Worm (Caenorhabditis elegans) whole organism, L4 larva: ENCODE data around the gene F18E9.7.

Experiments used
- F44E2.7 ChIP-seq: fragments of 200-800 bp; sonication (Bioruptor generic); IDR thresholded peaks from 2 replicates; pipeline ENCODE4 v2.1.2; 2022; ENCODE audit warnings: missing genetic modification characterization, missing compliant biosample characterization
- T26A8.4 ChIP-seq: fragments of 200-800 bp; sonication (Bioruptor generic); IDR thresholded peaks from 2 replicates; pipeline ENCODE4 v1.3.6; 2022; ENCODE audit warnings: missing genetic modification characterization, missing compliant biosample characterization
- Y105C5A.15 ChIP-seq: fragments of 200-800 bp; sonication (Bioruptor generic); IDR thresholded peaks from 2 replicates; pipeline ENCODE4 v1.3.6; 2022; ENCODE audit warnings: missing genetic modification characterization, missing compliant biosample characterization
- Y48G9A.11 ChIP-seq: fragments of 200-800 bp; sonication (Bioruptor generic); IDR thresholded peaks from 2 replicates; pipeline ENCODE4 v1.3.6; 2022; ENCODE audit warnings: missing genetic modification reagents, missing genetic modification characterization, missing compliant biosample characterization
- aha-1 ChIP-seq: fragments of 150-350 bp; peaks from one replicate; lab custom pipeline; 2014; ENCODE audit warnings: missing biosample characterization, missing genetic modification characterization
- ama-1 ChIP-seq: fragments of 150-350 bp; optimal IDR thresholded peaks from 2 replicates; lab custom pipeline; 2014; ENCODE audit warnings: inconsistent platforms, mixed read lengths
- arid-1 ChIP-seq: fragments of 200-800 bp; sonication (Bioruptor generic); conservative IDR thresholded peaks from 2 replicates; pipeline ENCODE4 v1.3.6; 2022; ENCODE audit warnings: missing genetic modification reagents, missing genetic modification characterization, missing compliant biosample characterization
- ceh-20 ChIP-seq: fragments of 200-800 bp; sonication (Bioruptor generic); IDR thresholded peaks from 2 replicates; pipeline ENCODE4 v1.3.6; 2022; ENCODE audit warnings: missing genetic modification reagents, missing genetic modification characterization, missing compliant biosample characterization
- ceh-44 ChIP-seq: fragments of 200-800 bp; sonication (Bioruptor generic); IDR thresholded peaks from 2 replicates; pipeline ENCODE4 v1.3.6; 2022; ENCODE audit warnings: missing genetic modification reagents, missing genetic modification characterization, missing compliant biosample characterization
- ceh-62 ChIP-seq: sonication (generic microtip); optimal IDR thresholded peaks from 2 replicates; lab custom pipeline; 2017; ENCODE audit warnings: missing biosample characterization, missing genetic modification characterization
- ceh-82 ChIP-seq: sonication (generic microtip); optimal IDR thresholded peaks from 2 replicates; lab custom pipeline; 2017; ENCODE audit warnings: missing biosample characterization, missing genetic modification characterization
- ctbp-1 ChIP-seq: fragments of 200-800 bp; sonication (Bioruptor generic); IDR thresholded peaks from 2 replicates; pipeline ENCODE4 v1.3.6; 2022; ENCODE audit warnings: missing genetic modification reagents, missing genetic modification characterization, missing compliant biosample characterization
- daf-16 ChIP-seq, 3 experiments: sonication (generic microtip); optimal IDR thresholded peaks; 2 replicates each; lab custom pipeline; 2016 to 2017; ENCODE audit warnings: missing genetic modification characterization in 3 of 3, missing genetic modification reagents in 3 of 3, mild to moderate bottlenecking in 2 of 3, missing compliant biosample characterization in 2 of 3, missing biosample characterization in 1 of 3, moderate library complexity in 1 of 3
- daf-19 ChIP-seq: fragments of 200-800 bp; sonication (Bioruptor generic); conservative IDR thresholded peaks from 2 replicates; pipeline ENCODE4 v1.3.6; 2022; ENCODE audit warnings: missing genetic modification characterization, missing compliant biosample characterization
- dmd-6 ChIP-seq: fragments of 200-800 bp; sonication (Bioruptor generic); IDR thresholded peaks from 2 replicates; pipeline ENCODE4 v1.3.6; 2022; ENCODE audit warnings: missing genetic modification reagents, missing genetic modification characterization, missing compliant biosample characterization
- dmd-8 ChIP-seq: fragments of 200-800 bp; sonication (Bioruptor generic); IDR thresholded peaks from 2 replicates; pipeline ENCODE4 v1.3.6; 2022; ENCODE audit warnings: missing genetic modification characterization, missing compliant biosample characterization
- dpl-1 ChIP-seq: fragments of 150-350 bp; optimal IDR thresholded peaks from 2 replicates; lab custom pipeline; 2014; ENCODE audit warnings: missing biosample characterization, missing genetic modification reagents, missing genetic modification characterization
- duxl-1 ChIP-seq: sonication (generic microtip); optimal IDR thresholded peaks from 2 replicates; lab custom pipeline; 2016; ENCODE audit warnings: mild to moderate bottlenecking, missing genetic modification characterization, moderate library complexity, missing compliant biosample characterization; ENCODE audit not compliant: poor library complexity
- dve-1 ChIP-seq: sonication (generic microtip); optimal IDR thresholded peaks from 2 replicates; lab custom pipeline; 2017; ENCODE audit warnings: antibody characterized with exemption, mild to moderate bottlenecking, missing genetic modification characterization, missing compliant biosample characterization; ENCODE audit not compliant: insufficient read depth
- fkh-10 ChIP-seq: fragments of 150-350 bp; optimal IDR thresholded peaks from 2 replicates; lab custom pipeline; 2014; ENCODE audit warnings: missing biosample characterization, missing genetic modification reagents, missing genetic modification characterization
- fos-1 ChIP-seq: fragments of 150-350 bp; optimal IDR thresholded peaks from 2 replicates; lab custom pipeline; 2014; ENCODE audit warnings: missing biosample characterization, missing genetic modification characterization
- hlh-11 ChIP-seq: fragments of 200-800 bp; sonication (Bioruptor generic); optimal IDR thresholded peaks from 2 replicates; lab custom pipeline; 2018; ENCODE audit warnings: mild to moderate bottlenecking, missing genetic modification characterization, missing compliant biosample characterization
- hlh-30 ChIP-seq: sonication (generic microtip); optimal IDR thresholded peaks from 2 replicates; lab custom pipeline; 2017; ENCODE audit warnings: antibody characterized with exemption, mild to moderate bottlenecking, missing genetic modification characterization, missing compliant biosample characterization; ENCODE audit not compliant: insufficient read depth
- jun-1 ChIP-seq: fragments of 150-350 bp; optimal IDR thresholded peaks from 2 replicates; lab custom pipeline; 2014; ENCODE audit warnings: missing biosample characterization, missing genetic modification reagents, missing genetic modification characterization
- lim-7 ChIP-seq: fragments of 200-800 bp; sonication (Bioruptor generic); IDR thresholded peaks from 2 replicates; pipeline ENCODE4 v1.3.6; 2022; ENCODE audit warnings: missing genetic modification characterization, missing compliant biosample characterization
- lin-15B ChIP-seq: fragments of 150-350 bp; sonication (generic microtip); optimal IDR thresholded peaks from 3 replicates; lab custom pipeline; 2014; ENCODE audit warnings: missing biosample characterization, missing genetic modification characterization
- lin-29 ChIP-seq: fragments of 200-800 bp; sonication (Bioruptor generic); IDR thresholded peaks from 2 replicates; pipeline ENCODE4 v1.3.6; 2022; ENCODE audit warnings: missing genetic modification reagents, missing genetic modification characterization, missing compliant biosample characterization
- lin-38 ChIP-seq: fragments of 200-800 bp; sonication (Bioruptor generic); IDR thresholded peaks from 2 replicates; pipeline ENCODE4 v1.3.6; 2022; ENCODE audit warnings: missing genetic modification reagents, missing genetic modification characterization, missing compliant biosample characterization
- lsy-2 ChIP-seq, 2 experiments: fragments of 150-350 bp in 1 of 2; sonication (generic microtip) in 1 of 2; optimal IDR thresholded peaks; 2 replicates each; lab custom pipeline; 2014 to 2017; ENCODE audit warnings: missing biosample characterization in 2 of 2, missing genetic modification characterization in 2 of 2
- madf-5 ChIP-seq, 2 experiments: fragments of 200-800 bp; sonication (Bioruptor generic); IDR thresholded peaks; 2 replicates each; pipeline ENCODE4 v1.3.6; 2022; ENCODE audit warnings: missing compliant biosample characterization in 2 of 2, missing genetic modification characterization in 2 of 2
- mdl-1 ChIP-seq, 2 experiments: fragments of 150-350 bp in 1 of 2; sonication (generic microtip) in 1 of 2; optimal IDR thresholded peaks; 2 replicates each; lab custom pipeline; 2014 to 2017; ENCODE audit warnings: missing biosample characterization in 2 of 2, missing genetic modification characterization in 2 of 2
- mep-1 ChIP-seq: fragments of 150-350 bp; sonication (generic microtip); optimal IDR thresholded peaks from 3 replicates; lab custom pipeline; 2014; ENCODE audit warnings: missing biosample characterization, missing genetic modification characterization
- mes-2 ChIP-seq: sonication (generic microtip); optimal IDR thresholded peaks from 2 replicates; lab custom pipeline; 2016; ENCODE audit warnings: missing genotype, mild to moderate bottlenecking, missing genetic modification characterization, missing compliant biosample characterization; ENCODE audit not compliant: poor library complexity, severe bottlenecking
- mxl-2 ChIP-seq: fragments of 200-800 bp; sonication (Bioruptor generic); conservative IDR thresholded peaks from 2 replicates; pipeline ENCODE4 v1.3.6; 2022; ENCODE audit warnings: missing genetic modification reagents, missing genetic modification characterization, missing compliant biosample characterization
- nhr-10 ChIP-seq: fragments of 150-350 bp; optimal IDR thresholded peaks from 2 replicates; lab custom pipeline; 2014; ENCODE audit warnings: missing biosample characterization, missing genetic modification characterization
- nhr-102 ChIP-seq: sonication (generic microtip); optimal IDR thresholded peaks from 2 replicates; lab custom pipeline; 2016; ENCODE audit warnings: mild to moderate bottlenecking, missing genetic modification characterization, moderate library complexity, missing compliant biosample characterization
- nhr-25 ChIP-seq: sonication (generic microtip); optimal IDR thresholded peaks from 2 replicates; lab custom pipeline; 2017; ENCODE audit warnings: missing genetic modification characterization, mild to moderate bottlenecking, missing compliant biosample characterization, antibody characterized with exemption, moderate library complexity, borderline replicate concordance; ENCODE audit not compliant: insufficient read depth
- nhr-28 ChIP-seq: fragments of 150-350 bp; optimal IDR thresholded peaks from 2 replicates; lab custom pipeline; 2014; ENCODE audit warnings: missing biosample characterization, missing genetic modification characterization
- nhr-41 ChIP-seq: fragments of 200-800 bp; sonication (Bioruptor generic); IDR thresholded peaks from 2 replicates; pipeline ENCODE4 v1.3.6; 2022; ENCODE audit warnings: missing genetic modification reagents, missing genetic modification characterization, missing compliant biosample characterization
- nhr-48 ChIP-seq: sonication (generic microtip); optimal IDR thresholded peaks from 2 replicates; lab custom pipeline; 2016; ENCODE audit warnings: mild to moderate bottlenecking, missing genetic modification characterization, missing compliant biosample characterization
- nhr-6 ChIP-seq: fragments of 150-350 bp; optimal IDR thresholded peaks from 2 replicates; lab custom pipeline; 2014; ENCODE audit warnings: missing biosample characterization, missing genetic modification characterization
- nhr-76 ChIP-seq: fragments of 150-350 bp; optimal IDR thresholded peaks from 2 replicates; lab custom pipeline; 2014; ENCODE audit warnings: missing biosample characterization, missing genetic modification characterization
- nhr-77 ChIP-seq: fragments of 150-350 bp; optimal IDR thresholded peaks from 2 replicates; lab custom pipeline; 2014; ENCODE audit warnings: missing biosample characterization, missing genetic modification characterization
- pqm-1 ChIP-seq: sonication (generic microtip); optimal IDR thresholded peaks from 2 replicates; lab custom pipeline; 2017; ENCODE audit warnings: missing biosample characterization, missing genetic modification characterization
- rbr-2 ChIP-seq: sonication (generic microtip); optimal IDR thresholded peaks from 2 replicates; lab custom pipeline; 2016; ENCODE audit warnings: missing genotype, missing genetic modification characterization, missing compliant biosample characterization
- snpc-1.2 ChIP-seq: fragments of 200-800 bp; sonication (Bioruptor generic); IDR thresholded peaks from 2 replicates; pipeline ENCODE4 v1.3.6; 2022; ENCODE audit warnings: missing genetic modification reagents, missing genetic modification characterization, missing compliant biosample characterization
- tag-97 ChIP-seq: fragments of 200-800 bp; sonication (Bioruptor generic); IDR thresholded peaks from 2 replicates; pipeline ENCODE4 v1.3.6; 2022; ENCODE audit warnings: missing genetic modification characterization, missing compliant biosample characterization
- tra-1 ChIP-seq: fragments of 200-800 bp; sonication (Bioruptor generic); IDR thresholded peaks from 2 replicates; pipeline ENCODE4 v1.3.6; 2022; ENCODE audit warnings: missing genetic modification reagents, missing genetic modification characterization, missing compliant biosample characterization
- zfp-2 ChIP-seq: sonication (generic microtip); optimal IDR thresholded peaks from 2 replicates; lab custom pipeline; 2016; ENCODE audit warnings: mild to moderate bottlenecking, missing genetic modification characterization, missing compliant biosample characterization
- ztf-11 ChIP-seq: fragments of 150-350 bp; optimal IDR thresholded peaks from 2 replicates; lab custom pipeline; 2014; ENCODE audit warnings: missing biosample characterization, missing genetic modification characterization

Gene F18E9.7

DNA sequence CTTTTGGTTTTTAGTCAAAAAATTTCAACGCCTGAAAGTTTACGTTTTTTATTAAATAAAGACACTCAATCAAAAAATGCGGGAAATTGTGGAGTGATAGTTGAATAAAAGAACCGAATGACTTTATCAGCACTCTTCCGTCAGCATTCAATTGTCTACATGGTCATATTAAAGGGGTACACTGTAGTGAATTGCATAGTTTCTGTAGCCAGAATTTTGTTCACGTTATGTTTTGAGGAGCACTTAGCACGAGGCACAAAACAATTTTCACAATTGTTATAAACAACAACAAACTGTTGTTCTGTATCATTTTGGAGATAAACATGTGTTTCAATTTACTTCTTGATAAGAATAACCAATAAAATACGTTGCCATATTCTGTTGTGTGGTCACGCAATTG is 48.5 kb downstream of the F18E9.7 start, which contains the start of gene D2021.4 (continued):
- no peak for TF ChIP-seq daf-16 (GFP tag; optimal IDR thresholded peaks at IDR 0.05; lab: Kevin White, UChicago)
- peak; percentile 98 for TF ChIP-seq daf-16 (tag; optimal IDR thresholded peaks at IDR 0.05; lab: Kevin White, UChicago)
- TF ChIP-seq ceh-44 (GFP tag; lab: Robert Waterston, UW) = no peak
- TF ChIP-seq zfp-2 (tag; lab: Kevin White, UChicago) = no peak
- TF ChIP-seq nhr-6 (tag; lab: Kevin White, UChicago) = no peak
- no peak for TF ChIP-seq lsy-2 (tag; optimal IDR thresholded peaks at IDR 0.05; lab: Kevin White, UChicago)
- no peak for TF ChIP-seq lim-7 (GFP tag; lab: Robert Waterston, UW)
- peak; percentile 38 for TF ChIP-seq hlh-30 (tag; lab: Kevin White, UChicago)
- peak in 1 of 2 experiments; percentile 35 for TF ChIP-seq mdl-1 (tag; optimal IDR thresholded peaks at IDR 0.05; lab: Kevin White, UChicago)
- no peak for TF ChIP-seq nhr-25 (tag; lab: Kevin White, UChicago)
- peak; percentile 55 for TF ChIP-seq dve-1
- no peak for TF ChIP-seq pqm-1 (tag; lab: Kevin White, UChicago)
- no peak for TF ChIP-seq lin-29 (GFP tag; lab: Robert Waterston, UW)
- TF ChIP-seq nhr-28 (tag; lab: Kevin White, UChicago) = peak; percentile 41
- TF ChIP-seq mep-1 (tag; lab: Kevin White, UChicago) = peak; percentile 13
- no peak for TF ChIP-seq aha-1 (tag; lab: Kevin White, UChicago)
- no peak for TF ChIP-seq madf-5 (GFP tag; IDR thresholded peaks at IDR 0.05; lab: Robert Waterston, UW)
- no peak for TF ChIP-seq snpc-1.2 (GFP tag; lab: Robert Waterston, UW)
- TF ChIP-seq mxl-2 (GFP tag; lab: Robert Waterston, UW) = no peak
- TF ChIP-seq ceh-82 = no peak
- no peak for TF ChIP-seq Y48G9A.11 (GFP tag; lab: Robert Waterston, UW)
- TF ChIP-seq lin-38 = no peak
- no peak for TF ChIP-seq ztf-11
- TF ChIP-seq nhr-76 (tag; lab: Kevin White, UChicago) = no peak
- no peak for TF ChIP-seq jun-1 (tag; lab: Kevin White, UChicago)
- no peak for TF ChIP-seq ceh-62 (tag; lab: Kevin White, UChicago)
- no peak for TF ChIP-seq F44E2.7 (GFP tag; lab: Robert Waterston, UW)
- no peak for TF ChIP-seq nhr-10 (tag; lab: Kevin White, UChicago)
- TF ChIP-seq lin-15B (tag; lab: Kevin White, UChicago) = no peak

DNA sequence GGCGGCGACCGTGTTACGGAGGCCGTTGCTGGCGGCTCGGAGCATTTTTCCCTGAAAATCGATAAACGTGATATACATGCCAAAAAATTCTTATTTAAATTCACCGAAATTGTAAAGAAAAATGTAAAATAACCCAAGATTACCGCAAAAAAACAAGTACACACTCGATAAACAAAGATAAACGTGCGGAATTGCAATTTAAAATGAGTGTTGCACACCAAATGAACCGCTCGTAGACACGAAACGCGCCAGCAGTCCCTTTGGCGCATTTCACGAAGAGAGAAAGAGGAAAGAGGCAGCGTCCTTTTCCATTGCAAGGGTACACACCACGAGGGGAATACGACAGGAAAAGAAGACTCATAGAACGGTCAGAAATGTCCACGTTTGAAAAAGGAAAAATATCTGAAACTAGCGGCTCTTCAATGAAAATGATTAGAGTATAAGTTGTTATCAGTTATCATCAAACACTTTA is 51.5 kb downstream of the F18E9.7 start, which contains the start of gene sdha-1:
TSS of gene sdha-1 (minus strand) at position 51 of the 472 bp plus-strand sequence.
- TF ChIP-seq duxl-1 (tag; lab: Kevin White, UChicago) (peak; percentile 66), ama-1 (lab: Kevin White, UChicago) (peak; percentile 66), nhr-77 (tag; lab: Kevin White, UChicago) (peak; percentile 86), hlh-11 (tag; lab: Kevin White, UChicago) (peak; percentile 96), jun-1 (tag; lab: Kevin White, UChicago) (peak; percentile 52), nhr-41 (GFP tag; lab: Robert Waterston, UW) (peak; percentile 32; the same call in 1 of the 2 replicates), daf-19 (0 out of 2 replicates have a peak, but pooled peaks have one; percentile 20), rbr-2 (tag; lab: Kevin White, UChicago) (peak; percentile 80), tra-1 (peak; percentile 86), nhr-48 (tag; lab: Kevin White, UChicago) (peak; percentile 59), dpl-1 (GFP tag; lab: Kevin White, UChicago) (peak; percentile 80), T26A8.4 (peak; percentile 71), nhr-102 (tag; lab: Kevin White, UChicago) (peak; percentile 72), ctbp-1 (GFP tag; lab: Robert Waterston, UW) (peak; percentile 79), tag-97 (GFP tag; lab: Robert Waterston, UW) (no peak), lin-29 (GFP tag; lab: Robert Waterston, UW) (0 out of 2 replicates have a peak, but pooled peaks have one; percentile 13), dmd-6 (GFP tag; lab: Robert Waterston, UW) (peak; percentile 88), mes-2 (tag; lab: Kevin White, UChicago) (peak; percentile 86), nhr-25 (tag; lab: Kevin White, UChicago) (peak; percentile 3), Y105C5A.15 (no peak), fkh-10 (GFP tag; lab: Kevin White, UChicago) (peak; percentile 88), ceh-20 (GFP tag; lab: Robert Waterston, UW) (peak; percentile 64; the same call in 1 of the 2 replicates), nhr-10 (tag; lab: Kevin White, UChicago) (no peak), fos-1 (tag; lab: Kevin White, UChicago) (no peak), arid-1 (GFP tag; lab: Robert Waterston, UW) (0 out of 2 replicates have a peak, but pooled peaks have one; percentile 55), dmd-8 (GFP tag; lab: Robert Waterston, UW) (no peak)
